Worm (Caenorhabditis elegans) whole organism, L1 larva: ENCODE measurements around the gene ZK1098.6.

Source experiments
- C16A3.4 ChIP-seq: fragments of 150-350 bp; optimal IDR thresholded peaks from 2 replicates; lab custom pipeline; 2014; ENCODE audit warnings: missing biosample characterization, missing genetic modification characterization
- C34B4.2 ChIP-seq: sonication (generic microtip); optimal IDR thresholded peaks from 2 replicates; lab custom pipeline; 2017; ENCODE audit warnings: mild to moderate bottlenecking, missing genetic modification characterization, missing compliant biosample characterization
- F16B12.6 ChIP-seq: fragments of 150-350 bp; optimal IDR thresholded peaks from 2 replicates; lab custom pipeline; 2014; ENCODE audit warnings: missing biosample characterization, missing genetic modification characterization
- Y116A8C.19 ChIP-seq: sonication (generic microtip); optimal IDR thresholded peaks from 2 replicates; lab custom pipeline; 2016; ENCODE audit warnings: missing compliant biosample characterization, missing genetic modification characterization, borderline replicate concordance
- aha-1 ChIP-seq: fragments of 150-350 bp; optimal IDR thresholded peaks from 2 replicates; lab custom pipeline; 2014; ENCODE audit warnings: missing biosample characterization, missing genetic modification characterization
- alr-1 ChIP-seq: fragments of 200-800 bp; sonication (Bioruptor generic); optimal IDR thresholded peaks from 2 replicates; lab custom pipeline; 2018; ENCODE audit warnings: borderline replicate concordance, mild to moderate bottlenecking, missing genetic modification characterization, missing compliant biosample characterization
- aly-2 ChIP-seq: fragments of 150-350 bp; optimal IDR thresholded peaks from 2 replicates; lab custom pipeline; 2014; ENCODE audit warnings: missing biosample characterization, missing genetic modification characterization
- ama-1 ChIP-seq: fragments of 150-350 bp; optimal IDR thresholded peaks from 2 replicates; lab custom pipeline; 2014
- ceh-8 ChIP-seq: fragments of 200-800 bp; sonication (Bioruptor generic); optimal IDR thresholded peaks from 2 replicates; lab custom pipeline; 2018; ENCODE audit warnings: mild to moderate bottlenecking, missing genetic modification characterization, moderate library complexity, missing compliant biosample characterization
- ceh-90 ChIP-seq: sonication (generic microtip); optimal IDR thresholded peaks from 2 replicates; lab custom pipeline; 2016; ENCODE audit warnings: missing genetic modification characterization, missing compliant biosample characterization
- ces-1 ChIP-seq: fragments of 150-350 bp; optimal IDR thresholded peaks from 2 replicates; lab custom pipeline; 2014; ENCODE audit warnings: missing biosample characterization, missing genetic modification reagents, missing genetic modification characterization
- dsc-1 ChIP-seq: sonication (generic microtip); optimal IDR thresholded peaks from 2 replicates; lab custom pipeline; 2016; ENCODE audit warnings: mild to moderate bottlenecking, missing genetic modification characterization, missing compliant biosample characterization
- efl-1 ChIP-seq, 4 experiments: fragments of 150-350 bp; optimal IDR thresholded peaks in 3 of 4; peaks in 1 of 4; 1 replicate in 1 of 4; 2 replicates in 3 of 4; lab custom pipeline; 2014; ENCODE audit warnings: missing biosample characterization in 2 of 4, missing genetic modification characterization in 2 of 4, missing genetic modification reagents in 2 of 4
- elt-3 ChIP-seq, 6 experiments: fragments of 150-350 bp in 1 of 6; sonication (generic microtip); optimal IDR thresholded peaks; 2 replicates each; lab custom pipeline; 2017 to 2018; ENCODE audit warnings: missing biosample characterization in 6 of 6, missing genetic modification characterization in 6 of 6, inconsistent platforms in 1 of 6
- ets-5 ChIP-seq: fragments of 200-800 bp; sonication (Bioruptor generic); IDR thresholded peaks from 2 replicates; pipeline ENCODE4 v1.3.6; 2022; ENCODE audit warnings: missing genetic modification characterization, missing compliant biosample characterization
- fkh-10 ChIP-seq: sonication (generic microtip); optimal IDR thresholded peaks from 2 replicates; lab custom pipeline; 2017; ENCODE audit warnings: missing biosample characterization, missing genetic modification reagents, missing genetic modification characterization
- fkh-4 ChIP-seq: sonication (generic microtip); optimal IDR thresholded peaks from 2 replicates; lab custom pipeline; 2016; ENCODE audit warnings: missing compliant biosample characterization, missing genetic modification characterization, borderline replicate concordance
- fos-1 ChIP-seq: fragments of 150-350 bp; optimal IDR thresholded peaks from 2 replicates; lab custom pipeline; 2014; ENCODE audit warnings: missing biosample characterization, missing genetic modification characterization
- grh-1 ChIP-seq: fragments of 200-800 bp; sonication (Bioruptor generic); IDR thresholded peaks from 2 replicates; pipeline ENCODE4 v1.3.6; 2022; ENCODE audit warnings: missing genetic modification reagents, missing genetic modification characterization, missing compliant biosample characterization
- hpl-2 ChIP-seq: fragments of 150-350 bp; optimal IDR thresholded peaks from 2 replicates; lab custom pipeline; 2014; ENCODE audit warnings: missing biosample characterization, missing genetic modification reagents, missing genetic modification characterization
- irx-1 ChIP-seq: sonication (generic microtip); optimal IDR thresholded peaks from 2 replicates; lab custom pipeline; 2016; ENCODE audit warnings: missing genetic modification characterization, missing compliant biosample characterization
- isw-1 ChIP-seq: fragments of 200-800 bp; sonication (Bioruptor generic); IDR thresholded peaks from 2 replicates; pipeline ENCODE4 v1.3.6; 2022; ENCODE audit warnings: missing genetic modification characterization, missing compliant biosample characterization
- lin-13 ChIP-seq: fragments of 150-350 bp; optimal IDR thresholded peaks from 2 replicates; lab custom pipeline; 2014; ENCODE audit warnings: missing biosample characterization, missing genetic modification reagents, missing genetic modification characterization
- lin-14 ChIP-seq: fragments of 200-800 bp; sonication (Bioruptor generic); optimal IDR thresholded peaks from 2 replicates; lab custom pipeline; 2018; ENCODE audit warnings: mild to moderate bottlenecking, missing genetic modification characterization, moderate library complexity, missing compliant biosample characterization
- lin-15B ChIP-seq: fragments of 150-350 bp; sonication (generic microtip); optimal IDR thresholded peaks from 3 replicates; lab custom pipeline; 2014; ENCODE audit warnings: missing biosample characterization, missing genetic modification characterization
- lir-3 ChIP-seq: sonication (generic microtip); optimal IDR thresholded peaks from 2 replicates; lab custom pipeline; 2016; ENCODE audit warnings: mild to moderate bottlenecking, missing genetic modification characterization, moderate library complexity, missing compliant biosample characterization; ENCODE audit not compliant: poor library complexity
- lsy-2 ChIP-seq, 2 experiments: fragments of 150-350 bp; optimal IDR thresholded peaks; 2 replicates each; lab custom pipeline; 2014; ENCODE audit warnings: missing biosample characterization in 2 of 2, missing genetic modification characterization in 2 of 2
- mab-9 ChIP-seq: fragments of 200-800 bp; sonication (Bioruptor generic); IDR thresholded peaks from 2 replicates; pipeline ENCODE4 v1.3.6; 2022; ENCODE audit warnings: missing genetic modification reagents, missing genetic modification characterization, missing compliant biosample characterization
- mef-2 ChIP-seq: fragments of 150-350 bp; optimal IDR thresholded peaks from 2 replicates; lab custom pipeline; 2014; ENCODE audit warnings: missing biosample characterization, missing genetic modification characterization
- nhr-12 ChIP-seq: sonication (generic microtip); optimal IDR thresholded peaks from 2 replicates; lab custom pipeline; 2017; ENCODE audit warnings: missing biosample characterization, missing genetic modification characterization
- nhr-28 ChIP-seq: fragments of 150-350 bp; optimal IDR thresholded peaks from 2 replicates; lab custom pipeline; 2014; ENCODE audit warnings: missing biosample characterization, missing genetic modification characterization
- nhr-47 ChIP-seq: sonication (generic microtip); optimal IDR thresholded peaks from 2 replicates; lab custom pipeline; 2016; ENCODE audit warnings: mild to moderate bottlenecking, missing genetic modification characterization, moderate library complexity, missing compliant biosample characterization
- nhr-71 ChIP-seq: sonication (generic microtip); optimal IDR thresholded peaks from 2 replicates; lab custom pipeline; 2016; ENCODE audit warnings: mild to moderate bottlenecking, missing genetic modification characterization, moderate library complexity, missing compliant biosample characterization
- nhr-77 ChIP-seq: fragments of 150-350 bp; optimal IDR thresholded peaks from 2 replicates; lab custom pipeline; 2014; ENCODE audit warnings: missing biosample characterization, missing genetic modification characterization
- nhr-84 ChIP-seq: sonication (generic microtip); optimal IDR thresholded peaks from 2 replicates; lab custom pipeline; 2017; ENCODE audit warnings: missing biosample characterization, missing genetic modification characterization
- nhr-85 ChIP-seq: sonication (generic microtip); peaks from one replicate; lab custom pipeline; 2016; ENCODE audit warnings: missing genetic modification characterization, inconsistent platforms, missing compliant biosample characterization
- pax-3 ChIP-seq: fragments of 200-800 bp; sonication (Bioruptor generic); optimal IDR thresholded peaks from 2 replicates; lab custom pipeline; 2018; ENCODE audit warnings: mild to moderate bottlenecking, missing genetic modification characterization, moderate library complexity, missing compliant biosample characterization
- skn-1 ChIP-seq: fragments of 150-350 bp; optimal IDR thresholded peaks from 2 replicates; lab custom pipeline; 2014; ENCODE audit warnings: missing biosample characterization, missing genetic modification characterization
- snu-23 ChIP-seq: sonication (generic microtip); optimal IDR thresholded peaks from 2 replicates; lab custom pipeline; 2016; ENCODE audit warnings: missing genetic modification characterization, missing compliant biosample characterization
- sptf-1 ChIP-seq: fragments of 150-350 bp; optimal IDR thresholded peaks from 2 replicates; lab custom pipeline; 2014; ENCODE audit warnings: missing biosample characterization, missing genetic modification characterization
- sup-37 ChIP-seq: fragments of 200-800 bp; sonication (Bioruptor generic); optimal IDR thresholded peaks from 2 replicates; lab custom pipeline; 2018; ENCODE audit warnings: mild to moderate bottlenecking, missing genetic modification characterization, missing compliant biosample characterization
- swsn-7 ChIP-seq: sonication (generic microtip); optimal IDR thresholded peaks from 2 replicates; lab custom pipeline; 2016; ENCODE audit warnings: missing genetic modification characterization, missing compliant biosample characterization
- unc-130 ChIP-seq: fragments of 150-350 bp; optimal IDR thresholded peaks from 2 replicates; lab custom pipeline; 2017; ENCODE audit warnings: missing biosample characterization, missing genetic modification characterization, inconsistent platforms
- unc-30 ChIP-seq: sonication (generic microtip); optimal IDR thresholded peaks from 2 replicates; lab custom pipeline; 2017; ENCODE audit warnings: missing biosample characterization, missing genetic modification characterization
- vab-15 ChIP-seq: sonication (generic microtip); optimal IDR thresholded peaks from 2 replicates; lab custom pipeline; 2017; ENCODE audit warnings: missing genotype, mild to moderate bottlenecking, missing genetic modification characterization, missing compliant biosample characterization
- zip-4 ChIP-seq: fragments of 200-800 bp; sonication (Bioruptor generic); optimal IDR thresholded peaks from 2 replicates; lab custom pipeline; 2018; ENCODE audit warnings: mild to moderate bottlenecking, missing genetic modification characterization, moderate library complexity, missing compliant biosample characterization
- ztf-4 ChIP-seq: fragments of 150-350 bp; optimal IDR thresholded peaks from 2 replicates; lab custom pipeline; 2014; ENCODE audit warnings: missing biosample characterization, missing genetic modification characterization

Gene ZK1098.6

DNA sequence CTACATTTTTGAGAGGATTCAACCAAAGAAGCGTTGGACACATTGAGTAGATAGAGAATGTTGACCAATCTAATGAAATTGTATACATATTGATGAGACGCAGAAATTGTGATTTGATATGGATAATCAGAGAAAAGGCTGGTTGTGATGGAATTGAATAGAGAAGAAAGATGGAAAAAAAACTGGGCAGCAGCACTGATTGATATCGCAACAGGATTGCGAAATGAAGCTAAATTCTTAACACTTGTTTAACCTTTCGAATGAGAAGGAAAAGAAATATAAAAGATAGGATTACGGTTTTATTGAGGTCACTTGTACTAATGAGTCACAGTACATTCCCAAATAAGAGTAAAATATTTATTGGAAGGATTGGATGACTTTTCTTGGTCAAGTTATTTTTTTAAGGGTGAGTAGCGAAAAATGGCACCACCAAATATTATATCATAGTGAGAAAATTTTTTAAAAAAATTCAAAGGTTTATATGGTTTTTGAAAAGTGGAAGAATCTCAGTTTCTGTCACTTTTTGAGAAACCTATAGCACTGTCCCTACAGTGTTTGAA, 24.7 kb upstream of the ZK1098.6 start (continued):
- TF ChIP-seq C34B4.2 (no peak), fkh-4 (tag; lab: Kevin White, UChicago) (no peak), C16A3.4 (tag; lab: Kevin White, UChicago) (peak; percentile 17), nhr-12 (tag; lab: Kevin White, UChicago) (no peak), nhr-77 (tag; lab: Kevin White, UChicago) (no peak), zip-4 (GFP tag; lab: Kevin White, UChicago) (no peak), fkh-10 (GFP tag; lab: Kevin White, UChicago) (no peak), nhr-28 (tag; lab: Kevin White, UChicago) (no peak), lsy-2 (tag; optimal IDR thresholded peaks at IDR 0.05; lab: Kevin White, UChicago) (peak in 1 of 2 experiments; percentile 32), vab-15 (tag; lab: Kevin White, UChicago) (no peak), grh-1 (no peak), sup-37 (GFP tag; lab: Kevin White, UChicago) (no peak), alr-1 (tag; lab: Kevin White, UChicago) (no peak), isw-1 (no peak), lir-3 (no peak), nhr-47 (tag; lab: Kevin White, UChicago) (no peak), pax-3 (no peak), sptf-1 (tag; lab: Kevin White, UChicago) (no peak), ama-1 (lab: Kevin White, UChicago) (no peak), snu-23 (no peak), hpl-2 (GFP tag; lab: Kevin White, UChicago) (no peak), efl-1 (optimal IDR thresholded peaks at IDR 0.05; lab: Kevin White, UChicago) (no peak), efl-1 (GFP tag; optimal IDR thresholded peaks at IDR 0.05 in 1 of 2; lab: Kevin White, UChicago) (peak in 1 of 2 experiments; percentile 80), mab-9 (GFP tag; lab: Robert Waterston, UW) (no peak), lin-14 (GFP tag; lab: Kevin White, UChicago) (peak; percentile 44), nhr-85 (tag; lab: Kevin White, UChicago) (no peak), lin-15B (tag; lab: Kevin White, UChicago) (no peak), unc-30 (no peak), dsc-1 (tag; lab: Kevin White, UChicago) (no peak), skn-1 (tag; lab: Kevin White, UChicago) (peak; percentile 23)

DNA sequence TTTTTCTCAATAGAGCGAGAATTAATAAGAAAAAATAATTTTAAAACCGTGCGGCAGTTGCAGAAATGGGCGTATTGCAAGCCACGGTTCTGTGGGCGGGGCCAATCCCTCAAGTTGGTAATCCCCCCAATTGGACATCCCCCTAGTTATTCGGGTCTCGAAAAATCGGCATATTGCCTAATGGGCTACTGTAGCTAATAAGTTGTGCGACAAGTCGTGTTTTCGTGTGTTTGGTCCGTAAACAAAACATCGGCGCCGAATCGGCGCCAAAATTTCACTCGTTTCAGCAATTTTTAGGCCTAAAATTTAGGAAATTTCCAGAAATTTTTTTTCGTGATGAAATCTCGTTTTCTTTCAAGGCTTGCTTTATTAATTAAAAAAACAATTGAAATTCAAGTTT, 22.6 kb upstream of the ZK1098.6 start:
- no peak for TF ChIP-seq skn-1 (tag; lab: Kevin White, UChicago)
- no peak for TF ChIP-seq zip-4 (GFP tag; lab: Kevin White, UChicago)
- no peak for TF ChIP-seq lin-15B (tag; lab: Kevin White, UChicago)
- TF ChIP-seq aly-2 (tag; lab: Kevin White, UChicago) = no peak
- no peak for TF ChIP-seq C34B4.2
- no peak for TF ChIP-seq fos-1 (tag; lab: Kevin White, UChicago)
- no peak for TF ChIP-seq F16B12.6 (tag; lab: Kevin White, UChicago)
- TF ChIP-seq nhr-28 (tag; lab: Kevin White, UChicago) = no peak
- no peak for TF ChIP-seq fkh-10 (GFP tag; lab: Kevin White, UChicago)
- TF ChIP-seq nhr-12 (tag; lab: Kevin White, UChicago) = no peak
- no peak for TF ChIP-seq aha-1
- no peak for TF ChIP-seq ceh-90 (tag; lab: Kevin White, UChicago)
- no peak for TF ChIP-seq Y116A8C.19
- TF ChIP-seq lin-14 (GFP tag; lab: Kevin White, UChicago) = no peak
- no peak for TF ChIP-seq pax-3
- TF ChIP-seq ztf-4 (tag; lab: Kevin White, UChicago) = no peak
- TF ChIP-seq ces-1 (GFP tag; lab: Kevin White, UChicago) = no peak
- TF ChIP-seq mef-2 (tag; lab: Kevin White, UChicago) = no peak
- no peak for TF ChIP-seq nhr-85 (tag; lab: Kevin White, UChicago)
- TF ChIP-seq, all 84 proteins: peak for 0

DNA sequence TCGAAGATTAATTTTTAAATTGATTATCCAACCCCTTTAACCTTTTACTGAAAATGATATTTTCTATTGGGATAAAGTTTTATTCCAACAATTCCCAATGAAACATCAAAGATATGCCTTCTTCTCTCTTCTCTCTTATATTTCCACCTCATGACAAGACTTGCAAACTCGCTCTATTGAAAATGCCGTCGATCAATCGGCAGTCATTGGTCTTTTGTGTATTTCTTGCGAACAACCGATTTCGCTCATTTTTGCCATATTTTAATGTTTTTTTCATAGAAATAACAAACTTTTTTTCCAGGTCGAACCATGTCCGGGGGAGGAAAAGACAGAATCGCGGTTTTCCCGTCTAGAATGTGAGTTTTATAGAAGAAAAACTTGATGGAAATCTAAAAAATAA, 19.2 kb upstream of the ZK1098.6 start, which contains the start of gene vha-14:
Gene vha-14 (plus strand): TSS at position 302 of the 400 bp plus-strand sequence.
- no peak for TF ChIP-seq ceh-8 (GFP tag; lab: Kevin White, UChicago)
- peak; percentile 6 for TF ChIP-seq lir-3
- TF ChIP-seq snu-23 = peak; percentile 63
- TF ChIP-seq ceh-90 (tag; lab: Kevin White, UChicago) = no peak
- no peak for TF ChIP-seq lin-13 (GFP tag; lab: Kevin White, UChicago)
- no peak for TF ChIP-seq nhr-85 (tag; lab: Kevin White, UChicago)
- no peak for TF ChIP-seq irx-1 (tag; lab: Kevin White, UChicago)
- no peak for TF ChIP-seq nhr-84
- TF ChIP-seq fkh-10 (GFP tag; lab: Kevin White, UChicago) = no peak
- no peak for TF ChIP-seq aha-1
- no peak for TF ChIP-seq elt-3 (tag; optimal IDR thresholded peaks at IDR 0.05; lab: Kevin White, UChicago)
- peak; percentile 16 for TF ChIP-seq nhr-71 (tag; lab: Kevin White, UChicago)
- no peak for TF ChIP-seq sup-37 (GFP tag; lab: Kevin White, UChicago)
- TF ChIP-seq swsn-7 = no peak
- peak; percentile 32 for TF ChIP-seq skn-1 (tag; lab: Kevin White, UChicago)
- no peak for TF ChIP-seq pax-3
- no peak for TF ChIP-seq ces-1 (GFP tag; lab: Kevin White, UChicago)
- peak; percentile 49 for TF ChIP-seq lin-15B (tag; lab: Kevin White, UChicago)
- no peak for TF ChIP-seq ets-5 (GFP tag; lab: Robert Waterston, UW)
- peak; percentile 42 for TF ChIP-seq unc-130 (tag; lab: Kevin White, UChicago)
